Worm (Caenorhabditis elegans): ENCODE data around the gene clec-54.

Gene clec-54

DNA sequence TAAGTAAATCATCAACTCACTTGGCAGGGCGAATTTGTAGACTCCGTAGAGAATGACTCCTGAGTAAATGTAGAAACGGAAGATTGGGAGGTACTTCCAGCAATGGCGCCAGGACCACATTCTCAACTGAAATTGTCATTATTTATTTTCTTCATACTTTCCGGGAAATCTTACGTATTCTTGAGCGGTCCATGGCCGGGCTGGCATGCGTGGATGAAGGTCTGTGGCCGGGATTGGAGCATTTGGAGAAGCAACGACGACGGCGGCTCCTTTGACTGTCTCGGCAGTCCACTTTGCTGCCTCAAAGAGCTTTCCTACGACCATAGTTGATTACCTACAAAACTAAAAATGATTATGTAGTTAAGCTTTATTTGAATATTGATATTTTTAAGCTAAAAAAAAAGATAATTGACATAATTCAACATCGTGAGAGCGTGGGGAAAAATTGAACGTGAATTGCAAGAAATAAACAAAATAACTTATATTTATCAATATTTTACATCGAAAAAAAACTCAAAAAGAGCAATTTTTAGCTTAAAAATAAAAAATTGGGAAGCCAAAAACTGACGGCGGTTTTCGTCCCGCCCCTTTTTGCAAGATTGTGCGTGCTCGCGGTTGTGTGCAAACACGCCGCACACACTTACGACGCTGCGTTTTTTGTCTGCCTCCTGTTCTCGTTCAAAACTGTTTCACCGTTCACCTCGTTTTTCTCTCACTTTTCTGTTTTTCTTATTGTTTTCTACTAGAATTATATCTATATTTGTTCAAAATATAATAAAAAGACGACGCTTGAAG, 47.3 kb downstream of the clec-54 start, which contains the start of gene ril-1 (continued):
- no peak for TF ChIP-seq fkh-10 (GFP tag; optimal IDR thresholded peaks at IDR 0.05)
- no peak for TF ChIP-seq lin-11 (tag; optimal IDR thresholded peaks at IDR 0.05)
- peak; percentile 12 for TF ChIP-seq fax-1 (tag; optimal IDR thresholded peaks at IDR 0.05)
- no peak for TF ChIP-seq dve-1 (tag; optimal IDR thresholded peaks at IDR 0.05)
- TF ChIP-seq pha-4 (tag; optimal IDR thresholded peaks at IDR 0.05), result no peak
- peak; percentile 35 for TF ChIP-seq tbx-2 (tag; optimal IDR thresholded peaks at IDR 0.05)
- peak; percentile 37 for TF ChIP-seq che-1 (tag; optimal IDR thresholded peaks at IDR 0.05)
- peak; percentile 74 for TF ChIP-seq elt-2 (tag; optimal IDR thresholded peaks at IDR 0.05)
- TF ChIP-seq mec-3 (tag; optimal IDR thresholded peaks at IDR 0.05; ENCODE audit: borderline replicate concordance), result no peak
- TF ChIP-seq F13H6.1 (tag; optimal IDR thresholded peaks at IDR 0.05), result no peak
- TF ChIP-seq hlh-6 (tag; optimal IDR thresholded peaks at IDR 0.05), result no peak
- TF ChIP-seq lim-6 (tag; optimal IDR thresholded peaks at IDR 0.05), result no peak
- no peak for TF ChIP-seq rnt-1 (tag; optimal IDR thresholded peaks at IDR 0.05)
- no peak for TF ChIP-seq ahr-1 (tag; optimal IDR thresholded peaks at IDR 0.05)
- no peak for TF ChIP-seq hlh-15 (tag; optimal IDR thresholded peaks at IDR 0.05)
- no peak for TF ChIP-seq tbx-7 (tag; optimal IDR thresholded peaks at IDR 0.05)
- TF ChIP-seq unc-55 (GFP tag; optimal IDR thresholded peaks at IDR 0.05), result no peak
- TF ChIP-seq gmeb-2 (tag; optimal IDR thresholded peaks at IDR 0.05), result peak; percentile 34
- TF ChIP-seq ceh-19 (GFP tag; optimal IDR thresholded peaks at IDR 0.05), result no peak
- TF ChIP-seq ceh-6 (GFP tag; optimal IDR thresholded peaks at IDR 0.05), result no peak

ce11 chrV:14525089-14525488, 48.4 kb downstream of the clec-54 start, which contains the start of gene hda-1:
Gene hda-1 (plus strand): TSS chrV:14525389.
- TF ChIP-seq elt-2 (tag; optimal IDR thresholded peaks at IDR 0.05) (no peak), fkh-6 (tag; optimal IDR thresholded peaks at IDR 0.05) (no peak), lin-11 (tag; optimal IDR thresholded peaks at IDR 0.05) (no peak), hlh-30 (tag; optimal IDR thresholded peaks at IDR 0.05; ENCODE audit: insufficient read depth) (no peak), C38D4.7 (GFP tag; optimal IDR thresholded peaks at IDR 0.05) (no peak), ama-1 (optimal IDR thresholded peaks at IDR 0.05) (no peak), pqm-1 (tag; optimal IDR thresholded peaks at IDR 0.05) (no peak)

DNA sequence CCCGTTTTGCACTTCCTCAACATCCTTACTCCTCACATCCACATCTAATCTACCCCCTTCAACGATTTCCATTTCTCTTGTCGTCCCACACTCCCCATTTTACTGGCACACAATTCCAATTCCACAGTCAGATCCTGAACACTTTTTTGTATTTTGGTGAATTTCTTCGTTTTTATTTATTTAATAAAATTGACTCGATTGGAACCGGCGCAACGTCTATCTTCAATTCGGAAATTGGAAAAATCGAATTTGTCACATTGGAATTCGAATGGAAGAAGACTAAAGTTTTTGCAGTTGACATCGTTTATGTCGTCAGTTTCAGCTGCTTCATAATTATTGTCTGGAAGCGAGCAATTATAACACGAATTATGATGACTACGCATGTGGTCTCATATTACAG, 50.5 kb downstream of the clec-54 start:
- peak; percentile 65 for TF ChIP-seq unc-42 (tag; optimal IDR thresholded peaks at IDR 0.05)
- no peak for TF ChIP-seq pat-9 (tag; optimal IDR thresholded peaks at IDR 0.05)

Measured in whole organism, late embryonic.